Worm (Caenorhabditis elegans) whole organism, L1 larva: ENCODE data around the gene C47D2.1.

Source experiments
- aha-1 ChIP-seq: fragments of 150-350 bp; optimal IDR thresholded peaks from 2 replicates; lab custom pipeline; 2014; ENCODE audit warnings: missing biosample characterization, missing genetic modification characterization
- aly-2 ChIP-seq: fragments of 150-350 bp; optimal IDR thresholded peaks from 2 replicates; lab custom pipeline; 2014; ENCODE audit warnings: missing biosample characterization, missing genetic modification characterization
- fos-1 ChIP-seq: fragments of 150-350 bp; optimal IDR thresholded peaks from 2 replicates; lab custom pipeline; 2014; ENCODE audit warnings: missing biosample characterization, missing genetic modification characterization
- nhr-11 ChIP-seq: fragments of 150-350 bp; optimal IDR thresholded peaks from 2 replicates; lab custom pipeline; 2014; ENCODE audit warnings: missing biosample characterization, missing genetic modification characterization
- nhr-28 ChIP-seq: fragments of 150-350 bp; optimal IDR thresholded peaks from 2 replicates; lab custom pipeline; 2014; ENCODE audit warnings: missing biosample characterization, missing genetic modification characterization
- nhr-76 ChIP-seq: sonication (generic microtip); optimal IDR thresholded peaks from 2 replicates; lab custom pipeline; 2017; ENCODE audit warnings: missing biosample characterization, missing genetic modification characterization
- sup-37 ChIP-seq: fragments of 200-800 bp; sonication (Bioruptor generic); optimal IDR thresholded peaks from 2 replicates; lab custom pipeline; 2018; ENCODE audit warnings: mild to moderate bottlenecking, missing genetic modification characterization, missing compliant biosample characterization
- unc-130 ChIP-seq: fragments of 150-350 bp; optimal IDR thresholded peaks from 2 replicates; lab custom pipeline; 2017; ENCODE audit warnings: missing biosample characterization, missing genetic modification characterization, inconsistent platforms
- zip-4 ChIP-seq: fragments of 200-800 bp; sonication (Bioruptor generic); optimal IDR thresholded peaks from 2 replicates; lab custom pipeline; 2018; ENCODE audit warnings: mild to moderate bottlenecking, missing genetic modification characterization, moderate library complexity, missing compliant biosample characterization

DNA sequence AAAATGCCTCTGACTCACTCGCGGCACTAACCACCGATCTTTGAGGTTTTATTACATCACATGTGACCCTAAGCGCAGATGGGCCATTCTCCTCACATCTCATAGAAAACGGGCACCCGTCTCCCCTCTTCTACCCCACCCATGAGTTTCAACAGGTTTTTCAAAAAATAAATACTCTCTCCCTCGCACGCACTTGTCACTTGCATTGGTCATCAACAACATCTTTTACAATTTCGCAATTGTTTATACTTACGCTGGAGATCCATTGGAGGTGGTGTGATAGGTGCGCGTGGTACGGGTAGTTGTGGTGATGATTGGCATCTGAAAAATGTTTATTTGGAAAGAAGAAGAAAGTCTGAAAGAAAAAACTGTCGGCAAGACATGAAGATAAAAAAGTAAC is 21.1 kb downstream of the C47D2.1 start, which contains the start of gene M60.4:
- peak; percentile 57 for TF ChIP-seq zip-4 (GFP tag; lab: Kevin White, UChicago)
- TF ChIP-seq nhr-11, result no peak
- no peak for TF ChIP-seq sup-37 (GFP tag; lab: Kevin White, UChicago)
- TF ChIP-seq aha-1 (tag; lab: Kevin White, UChicago), result no peak
- TF ChIP-seq unc-130 (tag; lab: Kevin White, UChicago), result peak; percentile 70
- no peak for TF ChIP-seq aly-2 (tag; lab: Kevin White, UChicago)
- TF ChIP-seq nhr-28 (tag; lab: Kevin White, UChicago), result no peak
- TF ChIP-seq fos-1, result peak; percentile 45
- TF ChIP-seq nhr-76, result no peak
